Fruit fly (Drosophila melanogaster): ENCODE data around the gene CG10761.

DNA sequence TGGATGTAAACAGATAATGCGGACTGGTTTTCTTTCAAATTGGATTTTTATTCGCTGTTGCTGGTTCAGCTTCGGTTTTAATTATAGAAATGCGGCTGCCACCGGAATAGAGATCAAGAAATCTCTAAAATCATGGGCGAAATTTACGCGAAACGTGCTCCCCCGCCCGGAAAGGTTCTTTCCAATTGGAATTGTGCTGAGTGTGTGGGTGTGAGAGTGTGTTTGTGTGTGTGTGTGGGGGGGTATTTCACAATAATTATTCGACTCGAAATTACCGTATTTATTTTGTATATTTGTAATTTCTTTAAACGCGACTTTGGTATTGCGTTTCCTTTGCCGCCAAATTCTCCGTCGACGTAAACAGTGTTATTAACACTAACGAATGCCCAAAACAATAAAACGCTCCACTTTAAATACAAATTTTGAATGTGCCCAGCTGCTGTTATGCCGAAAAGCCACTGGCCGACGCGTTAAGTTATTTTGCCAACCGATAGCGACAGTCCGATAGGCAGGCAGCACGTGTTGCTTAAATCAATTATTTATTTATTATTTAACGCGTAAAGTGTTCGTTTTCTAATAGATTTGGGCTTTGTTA, 46.8 kb downstream of the CG10761 start, which contains the start of gene Gclc:
- TF ChIP-seq CG4496 (GFP tag; IDR thresholded peaks at IDR 0.05) (no peak), EcR (GFP tag; optimal IDR thresholded peaks at IDR 0.05) (no peak), gl (tag; optimal IDR thresholded peaks at IDR 0.05) (no peak), Pif1A (GFP tag; optimal IDR thresholded peaks at IDR 0.05) (peak; percentile 23), CG9948 (tag; optimal IDR thresholded peaks at IDR 0.05) (no peak), fd96Ca (GFP tag; IDR thresholded peaks at IDR 0.05) (no peak), Snoo (tag; optimal IDR thresholded peaks at IDR 0.05) (no peak)
